Fruit fly (Drosophila melanogaster) S2 (cell line): Measurements from ENCODE around the gene Agpat3.

ENCODE experiments used
- CG8478 ChIP-seq: fragments of >200 bp; optimal IDR thresholded peaks from 2 replicates; lab custom pipeline; 2018
- CTCF ChIP-seq, 2 experiments: fragments of >200 bp; optimal IDR thresholded peaks; 2 replicates each; lab custom pipeline; 2018

- TF ChIP-seq CTCF (optimal IDR thresholded peaks at IDR 0.05; lab: Kevin White, UChicago) (no peak), CG8478 (lab: Kevin White, UChicago) (no peak)
Observed at dm6 chr3L:16349686-16350085, 36.1 kb downstream of the Agpat3 start.
